Worm (Caenorhabditis elegans) whole organism, early embryonic: ENCODE measurements around the gene B0228.9.

Experiments
- F13C5.2 ChIP-seq: sonication (generic microtip); optimal IDR thresholded peaks from 2 replicates; lab custom pipeline; 2017; ENCODE audit warnings: mild to moderate bottlenecking, missing genetic modification characterization, inconsistent platforms, missing compliant biosample characterization
- ama-1 ChIP-seq: fragments of 150-350 bp; optimal IDR thresholded peaks from 2 replicates; lab custom pipeline; 2014
- ceh-13 ChIP-seq: fragments of 200-800 bp; sonication (Bioruptor generic); optimal IDR thresholded peaks from 2 replicates; lab custom pipeline; 2018; ENCODE audit warnings: mild to moderate bottlenecking, missing genetic modification characterization, missing compliant biosample characterization
- flt-1 ChIP-seq: fragments of 200-800 bp; sonication (Bioruptor generic); IDR thresholded peaks from 2 replicates; pipeline ENCODE4 v1.3.6; 2022; ENCODE audit warnings: missing genetic modification characterization, missing compliant biosample characterization
- scrt-1 ChIP-seq: fragments of 200-800 bp; sonication (Bioruptor generic); IDR thresholded peaks from 2 replicates; pipeline ENCODE4 v1.3.6; 2022; ENCODE audit warnings: missing genetic modification characterization, missing compliant biosample characterization

DNA sequence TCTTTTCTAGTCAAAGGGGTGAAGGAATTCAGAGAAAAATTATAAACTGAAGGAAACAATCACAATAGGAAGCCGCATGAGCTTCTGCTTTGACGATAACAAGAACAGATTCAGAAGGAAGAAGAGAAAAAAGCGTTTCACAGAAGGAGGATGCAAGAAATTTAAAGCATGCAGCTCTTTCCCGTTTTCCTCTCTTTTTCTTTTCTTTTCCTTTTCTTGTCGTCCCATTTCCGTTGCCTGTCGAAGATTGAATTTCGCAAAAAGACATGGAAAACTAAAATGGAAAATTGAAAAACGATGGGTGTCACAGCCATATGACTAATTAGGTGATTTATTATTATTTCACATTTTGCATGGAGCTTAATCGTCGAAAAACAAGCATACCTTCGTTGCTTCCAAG, 47.4 kb downstream of the B0228.9 start:
- TF ChIP-seq ceh-13 (no peak), scrt-1 (GFP tag; lab: Robert Waterston, UW) (no peak), flt-1 (GFP tag; lab: Robert Waterston, UW) (no peak), ama-1 (lab: Kevin White, UChicago) (no peak), F13C5.2 (tag; lab: Kevin White, UChicago) (no peak)
